Fruit fly (Drosophila melanogaster) whole organism, embryonic: ENCODE data around the gene CG3517.
A peak's percentile ranks its signal among the peaks of the same experiment; 100 is the strongest.

Source experiments
- Atf6 ChIP-seq: fragments of 200-800 bp; sonication (Bioruptor generic); IDR thresholded peaks from 2 replicates; pipeline ENCODE4 v1.3.6; 2022; ENCODE audit warnings: missing biosample characterization, missing genetic modification characterization
- Awh ChIP-seq: fragments of 200-800 bp; sonication (Bioruptor generic); IDR thresholded peaks from 2 replicates; pipeline ENCODE4, ENCODE4 v1.3.6; 2022; ENCODE audit warnings: missing biosample characterization, missing genetic modification characterization
- BEAF-32 ChIP-seq: fragments of 200-800 bp; sonication (Bioruptor generic); optimal IDR thresholded peaks from 3 replicates; lab custom pipeline; 2017; ENCODE audit warnings: missing biosample characterization, missing genetic modification characterization, mild to moderate bottlenecking, moderate library complexity, missing genetic modification reagents
- CG10462 ChIP-seq: fragments of 200-800 bp; sonication (Bioruptor generic); optimal IDR thresholded peaks from 2 replicates; lab custom pipeline; 2016; ENCODE audit warnings: missing biosample characterization, missing genetic modification characterization
- CG11560 ChIP-seq: fragments of 200-800 bp; sonication (Bioruptor generic); IDR thresholded peaks from 3 replicates; pipeline ENCODE4 v1.3.6; 2022; ENCODE audit warnings: missing biosample characterization, missing genetic modification characterization
- CG12236 ChIP-seq: fragments of 200-800 bp; sonication (Bioruptor generic); optimal IDR thresholded peaks from 2 replicates; lab custom pipeline; 2016; ENCODE audit warnings: missing biosample characterization, missing genetic modification characterization
- CG1233 ChIP-seq: fragments of 200-800 bp; sonication (Bioruptor generic); optimal IDR thresholded peaks from 4 replicates; lab custom pipeline; 2018; ENCODE audit warnings: missing biosample characterization, mild to moderate bottlenecking, missing genetic modification characterization
- CG14050 ChIP-seq: fragments of 200-800 bp; sonication (Bioruptor generic); IDR thresholded peaks from 3 replicates; pipeline ENCODE4 v1.3.6; 2022; ENCODE audit warnings: missing biosample characterization, missing genetic modification characterization
- CG15073 ChIP-seq: fragments of 200-800 bp; sonication (Bioruptor generic); optimal IDR thresholded peaks from 2 replicates; lab custom pipeline; 2016; ENCODE audit warnings: missing biosample characterization, missing genetic modification characterization
- CG17385 ChIP-seq: fragments of 200-800 bp; sonication (Bioruptor generic); optimal IDR thresholded peaks from 3 replicates; lab custom pipeline; 2018; ENCODE audit warnings: missing biosample characterization, mild to moderate bottlenecking, missing genetic modification characterization
- CG1832 ChIP-seq: fragments of 200-800 bp; sonication (Bioruptor generic); optimal IDR thresholded peaks from 2 replicates; lab custom pipeline; 2017; ENCODE audit warnings: missing biosample characterization, mild to moderate bottlenecking, missing genetic modification characterization, inconsistent platforms
- CG30020 ChIP-seq: fragments of 200-800 bp; optimal IDR thresholded peaks from 2 replicates; lab custom pipeline; 2019; ENCODE audit warnings: missing biosample characterization, mild to moderate bottlenecking, missing genetic modification characterization, moderate library complexity
- CG30403 ChIP-seq: fragments of 200-800 bp; sonication (Bioruptor generic); optimal IDR thresholded peaks from 3 replicates; lab custom pipeline; 2016; ENCODE audit warnings: missing biosample characterization, missing genetic modification characterization
- CG42726 ChIP-seq: fragments of 200-800 bp; sonication (Bioruptor generic); IDR thresholded peaks from 2 replicates; pipeline ENCODE4 v1.3.6; 2022; ENCODE audit warnings: missing biosample characterization, missing genetic modification characterization; ENCODE audit not compliant: partially characterized antibody
- CG4707 ChIP-seq: fragments of 200-800 bp; sonication (Bioruptor generic); optimal IDR thresholded peaks from 2 replicates; lab custom pipeline; 2018; ENCODE audit warnings: missing biosample characterization, mild to moderate bottlenecking, missing genetic modification characterization, moderate library complexity
- CG7928 ChIP-seq: fragments of 200-800 bp; sonication (Bioruptor generic); optimal IDR thresholded peaks from 2 replicates; lab custom pipeline; 2017; ENCODE audit warnings: missing biosample characterization, mild to moderate bottlenecking, missing genetic modification characterization
- CG9437 ChIP-seq: fragments of 200-800 bp; sonication (Bioruptor generic); optimal IDR thresholded peaks from 2 replicates; lab custom pipeline; 2018; ENCODE audit warnings: missing biosample characterization, mild to moderate bottlenecking, missing genetic modification characterization
- CoRest ChIP-seq: fragments of 200-800 bp; sonication (Bioruptor generic); optimal IDR thresholded peaks from 3 replicates; lab custom pipeline; 2018; ENCODE audit warnings: missing biosample characterization, mild to moderate bottlenecking, missing genetic modification characterization, moderate library complexity
- Dek ChIP-seq: fragments of 200-800 bp; sonication (Bioruptor generic); optimal IDR thresholded peaks from 3 replicates; lab custom pipeline; 2019; ENCODE audit warnings: missing biosample characterization, mild to moderate bottlenecking, missing genetic modification characterization, moderate library complexity
- Ets97D ChIP-seq: fragments of 200-800 bp; sonication (Bioruptor generic); optimal IDR thresholded peaks from 3 replicates; lab custom pipeline; 2016; ENCODE audit warnings: missing biosample characterization, missing genetic modification characterization
- HHEX ChIP-seq: fragments of 200-800 bp; sonication (Bioruptor generic); optimal IDR thresholded peaks from 3 replicates; lab custom pipeline; 2017; ENCODE audit warnings: missing biosample characterization, mild to moderate bottlenecking, missing genetic modification characterization, missing genetic modification reagents
- TFAM ChIP-seq: fragments of 200-800 bp; sonication (Bioruptor generic); optimal IDR thresholded peaks from 2 replicates; lab custom pipeline; 2017; ENCODE audit warnings: missing biosample characterization, missing genetic modification characterization, inconsistent platforms
- Tbp ChIP-seq: fragments of >200 bp; optimal IDR thresholded peaks from 2 replicates; lab custom pipeline; 2018; ENCODE audit warnings: missing biosample characterization, missing genetic modification characterization
- ase ChIP-seq: fragments of 200-800 bp; sonication (Bioruptor generic); IDR thresholded peaks from 3 replicates; pipeline ENCODE4 v1.3.6; 2022; ENCODE audit warnings: missing biosample characterization, missing genetic modification characterization
- br ChIP-seq: fragments of >200 bp; optimal IDR thresholded peaks from 2 replicates; lab custom pipeline; 2017
- btn ChIP-seq: fragments of 200-800 bp; sonication (Bioruptor generic); optimal IDR thresholded peaks from 2 replicates; lab custom pipeline; 2016; ENCODE audit warnings: missing biosample characterization, missing genetic modification characterization
- chm ChIP-seq: fragments of 200-800 bp; sonication (Bioruptor generic); IDR thresholded peaks from 2 replicates; pipeline ENCODE4 v1.3.6; 2022; ENCODE audit warnings: missing biosample characterization, missing genetic modification characterization
- dan ChIP-seq: fragments of 200-800 bp; sonication (Bioruptor generic); IDR thresholded peaks from 2 replicates; pipeline ENCODE4 v1.3.6; 2022; ENCODE audit warnings: missing biosample characterization, missing genetic modification characterization
- disco-r ChIP-seq: fragments of 200-800 bp; sonication (Bioruptor generic); optimal IDR thresholded peaks from 2 replicates; lab custom pipeline; 2016; ENCODE audit warnings: missing biosample characterization, missing genetic modification characterization
- ftz-f1 ChIP-seq: fragments of 200-800 bp; sonication (Bioruptor generic); optimal IDR thresholded peaks from 2 replicates; lab custom pipeline; 2016; ENCODE audit warnings: missing biosample characterization, missing genetic modification characterization
- gcm2 ChIP-seq: fragments of 200-800 bp; sonication (Bioruptor generic); optimal IDR thresholded peaks from 2 replicates; lab custom pipeline; 2016; ENCODE audit warnings: missing biosample characterization, missing genetic modification characterization
- gt ChIP-seq: fragments of 200-800 bp; sonication (Bioruptor generic); IDR thresholded peaks from 2 replicates; pipeline ENCODE4 v1.3.6; 2022; ENCODE audit warnings: missing biosample characterization, missing genetic modification characterization
- ham ChIP-seq: fragments of 200-800 bp; sonication (Bioruptor generic); IDR thresholded peaks from 2 replicates; pipeline ENCODE4 v1.3.6; 2022; ENCODE audit warnings: missing biosample characterization, missing genetic modification characterization
- hb ChIP-seq: fragments of 200-800 bp; sonication (Bioruptor generic); IDR thresholded peaks from 3 replicates; pipeline ENCODE4 v1.3.6; 2022; ENCODE audit warnings: missing biosample characterization, missing genetic modification characterization; ENCODE audit not compliant: partially characterized antibody
- jigr1 ChIP-seq: fragments of 200-800 bp; sonication (Bioruptor generic); IDR thresholded peaks from 3 replicates; pipeline ENCODE4 v1.3.6; 2022; ENCODE audit warnings: missing biosample characterization, missing genetic modification characterization
- jumu ChIP-seq: fragments of 200-800 bp; sonication (Bioruptor generic); optimal IDR thresholded peaks from 3 replicates; lab custom pipeline; 2016; ENCODE audit warnings: missing biosample characterization, missing genetic modification characterization
- maf-S ChIP-seq: fragments of 200-800 bp; sonication (Bioruptor generic); optimal IDR thresholded peaks from 2 replicates; lab custom pipeline; 2016; ENCODE audit warnings: missing biosample characterization, missing genetic modification characterization
- nmo ChIP-seq: fragments of 200-800 bp; sonication (Bioruptor generic); optimal IDR thresholded peaks from 2 replicates; lab custom pipeline; 2018; ENCODE audit warnings: missing biosample characterization, mild to moderate bottlenecking, missing genetic modification characterization, moderate library complexity
- prd ChIP-seq, 3 experiments: fragments of >200 bp in 2 of 3; fragments of 200-800 bp in 1 of 3; sonication (Bioruptor generic) in 1 of 3; optimal IDR thresholded peaks in 2 of 3; IDR thresholded peaks in 1 of 3; 2 replicates in 2 of 3; 3 replicates in 1 of 3; pipeline versions ENCODE4 v1.3.6 to Lab custom; 2017 to 2022; ENCODE audit warnings: missing biosample characterization in 1 of 3, missing genetic modification characterization in 1 of 3
- rib ChIP-seq: fragments of 200-800 bp; sonication (Bioruptor generic); IDR thresholded peaks from 2 replicates; pipeline ENCODE4 v1.3.6; 2022; ENCODE audit warnings: missing biosample characterization, missing genetic modification characterization
- shn ChIP-seq: fragments of 200-800 bp; sonication (Bioruptor generic); optimal IDR thresholded peaks from 3 replicates; lab custom pipeline; 2016; ENCODE audit warnings: missing biosample characterization, missing genetic modification characterization
- so ChIP-seq: fragments of 200-800 bp; sonication (Bioruptor generic); IDR thresholded peaks from 3 replicates; pipeline ENCODE4 v1.3.6; 2022; ENCODE audit warnings: missing biosample characterization, missing genetic modification characterization
- sr ChIP-seq: fragments of 200-800 bp; sonication (Bioruptor generic); IDR thresholded peaks from 3 replicates; pipeline ENCODE4 v1.3.6; 2022; ENCODE audit warnings: missing biosample characterization, missing genetic modification characterization
- stc ChIP-seq: fragments of 200-800 bp; sonication (Bioruptor generic); IDR thresholded peaks from 2 replicates; pipeline ENCODE4 v1.3.6; 2022; ENCODE audit warnings: missing biosample characterization, missing genetic modification characterization
- tin ChIP-seq: fragments of 200-800 bp; sonication (Bioruptor generic); optimal IDR thresholded peaks from 3 replicates; lab custom pipeline; 2016; ENCODE audit warnings: missing biosample characterization, missing genetic modification characterization
- trem ChIP-seq: fragments of 200-800 bp; optimal IDR thresholded peaks from 3 replicates; lab custom pipeline; 2019; ENCODE audit warnings: missing biosample characterization, mild to moderate bottlenecking, missing genetic modification characterization, moderate library complexity
- trh ChIP-seq: fragments of 200-800 bp; sonication (Bioruptor generic); optimal IDR thresholded peaks from 2 replicates; lab custom pipeline; 2016; ENCODE audit warnings: missing biosample characterization, missing genetic modification characterization
- vvl ChIP-seq: fragments of 200-800 bp; sonication (Bioruptor generic); IDR thresholded peaks from 2 replicates; pipeline ENCODE4 v1.3.6; 2022; ENCODE audit warnings: missing biosample characterization, missing genetic modification characterization
- yki ChIP-seq: fragments of >200 bp; optimal IDR thresholded peaks from 3 replicates; lab custom pipeline; 2018
- zfh2 ChIP-seq: fragments of 200-800 bp; sonication (Bioruptor generic); optimal IDR thresholded peaks from 2 replicates; lab custom pipeline; 2016; ENCODE audit warnings: missing biosample characterization, missing genetic modification characterization

The CG3517 gene

dm6 chr3R:19460409-19461217 is 35.6 kb upstream of the CG3517 start, which contains the start of gene Dys (continued):
- TF ChIP-seq CG14050 (GFP tag; lab: Robert Waterston, UW) (peak; percentile 78), tin (GFP tag; lab: Kevin White, UChicago) (peak; percentile 80), ham (GFP tag; lab: Robert Waterston, UW) (peak; percentile 72; the same call in 1 of the 2 replicates), gcm2 (GFP tag; lab: Kevin White, UChicago) (peak; percentile 66), dan (GFP tag; lab: Robert Waterston, UW) (0 out of 2 replicates have a peak, but pooled peaks have one; percentile 35), Ets97D (GFP tag; lab: Kevin White, UChicago) (peak; percentile 50), vvl (GFP tag; lab: Robert Waterston, UW) (peak; percentile 94), CG30020 (tag; lab: Kevin White, UChicago) (no peak), Dek (tag; lab: Kevin White, UChicago) (peak; percentile 85), CG15073 (GFP tag; lab: Kevin White, UChicago) (no peak), gt (GFP tag; lab: Robert Waterston, UW) (0 out of 2 replicates have a peak, but pooled peaks have one; percentile 40), ase (GFP tag; lab: Robert Waterston, UW) (peak; percentile 65; the same call in 1 of the 3 replicates), TFAM (GFP tag; lab: Kevin White, UChicago) (no peak), Tbp (GFP tag; lab: Kevin White, UChicago) (no peak), ftz-f1 (GFP tag; lab: Kevin White, UChicago) (peak; percentile 14), CG42726 (GFP tag; lab: Robert Waterston, UW) (no peak), rib (GFP tag; lab: Robert Waterston, UW) (peak; percentile 86), hb (no peak), shn (GFP tag; lab: Kevin White, UChicago) (peak; percentile 68), nmo (GFP tag; lab: Kevin White, UChicago) (peak; percentile 93), CG9437 (GFP tag; lab: Kevin White, UChicago) (peak; percentile 66), HHEX (GFP tag; lab: Kevin White, UChicago) (peak; percentile 90), maf-S (GFP tag; lab: Kevin White, UChicago) (peak; percentile 82), yki (lab: Kevin White, UChicago) (no peak), chm (GFP tag; lab: Robert Waterston, UW) (no peak), trem (tag; lab: Kevin White, UChicago) (peak; percentile 81), Atf6 (GFP tag; lab: Robert Waterston, UW) (peak; percentile 90), sr (GFP tag; lab: Robert Waterston, UW) (no peak; the same call in 2 of the 3 replicates), jumu (GFP tag; lab: Kevin White, UChicago) (peak; percentile 68), CG1832 (no peak), CG4707 (peak; percentile 44), zfh2 (GFP tag; lab: Kevin White, UChicago) (peak; percentile 73), CG1233 (GFP tag; lab: Kevin White, UChicago) (peak; percentile 86), CoRest (tag; lab: Kevin White, UChicago) (peak; percentile 91), prd (optimal IDR thresholded peaks at IDR 0.05; lab: Kevin White, UChicago) (no peak), prd (GFP tag; IDR thresholded peaks at IDR 0.05; lab: Robert Waterston, UW) (no peak; the same call in 2 of the 3 replicates), CG12236 (GFP tag; lab: Kevin White, UChicago) (peak; percentile 74), CG30403 (GFP tag; lab: Kevin White, UChicago) (peak; percentile 89), so (GFP tag; lab: Robert Waterston, UW) (no peak; the same call in 1 of the 3 replicates), jigr1 (GFP tag; lab: Robert Waterston, UW) (no peak; the same call in 1 of the 3 replicates), br (no peak), CG17385 (GFP tag; lab: Kevin White, UChicago) (peak; percentile 78), CG11560 (tag; lab: Robert Waterston, UW) (peak; percentile 66; the same call in 2 of the 3 replicates), Awh (peak; percentile 72; the same call in 1 of the 2 replicates), stc (GFP tag; lab: Robert Waterston, UW) (no peak; the same call in none of the 2 replicates), disco-r (GFP tag; lab: Kevin White, UChicago) (peak; percentile 32), trh (peak; percentile 63), BEAF-32 (GFP tag; lab: Kevin White, UChicago) (no peak), CG7928 (GFP tag; lab: Kevin White, UChicago) (peak; percentile 46), btn (GFP tag; lab: Kevin White, UChicago) (peak; percentile 42), CG10462 (peak; percentile 44)
